Fruit fly (Drosophila melanogaster): ENCODE data around the gene CG8813.

CG8813 gene

dm6 chr2L:2905051-2905446 lies 35.6 kb downstream of the CG8813 start (continued):
- TF ChIP-seq Dek (tag; optimal IDR thresholded peaks at IDR 0.05) (peak; percentile 21), CHES-1-like (GFP tag; optimal IDR thresholded peaks at IDR 0.05) (no peak), Usf (GFP tag; optimal IDR thresholded peaks at IDR 0.05) (no peak), exex (tag; optimal IDR thresholded peaks at IDR 0.05) (no peak), ems (GFP tag; optimal IDR thresholded peaks at IDR 0.05) (no peak), CG7839 (tag; optimal IDR thresholded peaks at IDR 0.05) (peak; percentile 66), Hsf (GFP tag; optimal IDR thresholded peaks at IDR 0.05) (no peak), CG11696 (GFP tag; IDR thresholded peaks at IDR 0.05) (no peak), tgo (GFP tag; IDR thresholded peaks at IDR 0.05) (peak; percentile 68), nerfin-2 (GFP tag; IDR thresholded peaks at IDR 0.05; ENCODE audit: partially characterized antibody) (no peak), bsh (GFP tag; optimal IDR thresholded peaks at IDR 0.05) (peak in 1 of 2 experiments; percentile 41), tup (GFP tag; optimal IDR thresholded peaks at IDR 0.05) (no peak), CG10979 (tag; optimal IDR thresholded peaks at IDR 0.05) (peak; percentile 48), HLH54F (GFP tag; optimal IDR thresholded peaks at IDR 0.05) (no peak), run (tag; optimal IDR thresholded peaks at IDR 0.05) (peak; percentile 16), ranshi (GFP tag; IDR thresholded peaks at IDR 0.05) (no peak), sob (GFP tag; IDR thresholded peaks at IDR 0.05) (peak; percentile 22; the same call in 1 of the 2 replicates), NC2α (GFP tag; optimal IDR thresholded peaks at IDR 0.05) (no peak), Sox102F (GFP tag; optimal IDR thresholded peaks at IDR 0.05) (peak; percentile 89), lbe (GFP tag; optimal IDR thresholded peaks at IDR 0.05) (no peak), CG2712 (tag; optimal IDR thresholded peaks at IDR 0.05) (peak; percentile 57), Xbp1 (GFP tag; optimal IDR thresholded peaks at IDR 0.05) (peak; percentile 42), lov (optimal IDR thresholded peaks at IDR 0.05) (no peak), lov (GFP tag; IDR thresholded peaks at IDR 0.05) (no peak), Eip74EF (GFP tag; optimal IDR thresholded peaks at IDR 0.05) (peak in 1 of 2 experiments; percentile 18), CG11247 (GFP tag; IDR thresholded peaks at IDR 0.05) (no peak), CG11560 (tag; IDR thresholded peaks at IDR 0.05) (no peak), CG17802 (tag; optimal IDR thresholded peaks at IDR 0.05) (no peak), CG3065 (GFP tag; optimal IDR thresholded peaks at IDR 0.05) (no peak), CG14965 (GFP tag; optimal IDR thresholded peaks at IDR 0.05; ENCODE audit: borderline replicate concordance) (no peak), inv (GFP tag; IDR thresholded peaks at IDR 0.05; ENCODE audit: partially characterized antibody) (no peak), jumu (GFP tag; optimal IDR thresholded peaks at IDR 0.05) (no peak), cg (GFP tag; optimal IDR thresholded peaks at IDR 0.05) (no peak), Trl (optimal IDR thresholded peaks at IDR 0.05) (no peak), Trl (GFP tag; optimal IDR thresholded peaks at IDR 0.05) (no peak), PHDP (tag; optimal IDR thresholded peaks at IDR 0.05) (peak; percentile 59), sima (GFP tag; optimal IDR thresholded peaks at IDR 0.05) (no peak), CG18764 (GFP tag; optimal IDR thresholded peaks at IDR 0.05) (no peak), CG34224 (GFP tag; IDR thresholded peaks at IDR 0.05; ENCODE audit: partially characterized antibody) (no peak), Poxn (GFP tag; IDR thresholded peaks at IDR 0.05) (no peak), CG15073 (GFP tag; optimal IDR thresholded peaks at IDR 0.05) (no peak), CG3407 (GFP tag; optimal IDR thresholded peaks at IDR 0.05) (peak; percentile 21), Lim3 (GFP tag; IDR thresholded peaks at IDR 0.05) (no peak), corto (GFP tag; optimal IDR thresholded peaks at IDR 0.05) (no peak), ewg (GFP tag; optimal IDR thresholded peaks at IDR 0.05) (peak; percentile 40), Atf6 (GFP tag; IDR thresholded peaks at IDR 0.05) (peak; percentile 58; the same call in 1 of the 2 replicates), lmd (GFP tag; IDR thresholded peaks at IDR 0.05) (peak; percentile 72), sd (tag; optimal IDR thresholded peaks at IDR 0.05) (peak; percentile 6), H2.0 (GFP tag; IDR thresholded peaks at IDR 0.05) (no peak; the same call in 1 of the 2 replicates), p53 (GFP tag; optimal IDR thresholded peaks at IDR 0.05) (no peak), Oli (tag; optimal IDR thresholded peaks at IDR 0.05) (peak; percentile 50)
